Worm (Caenorhabditis elegans) whole organism, L1 larva: ENCODE results near the gene F26F4.8.

Experiments used
- C04F5.9 ChIP-seq: sonication (generic microtip); optimal IDR thresholded peaks from 2 replicates; lab custom pipeline; 2016; ENCODE audit warnings: missing genetic modification characterization, missing compliant biosample characterization
- C16A3.4 ChIP-seq: fragments of 150-350 bp; optimal IDR thresholded peaks from 2 replicates; lab custom pipeline; 2014; ENCODE audit warnings: missing biosample characterization, missing genetic modification characterization
- C34B4.2 ChIP-seq: sonication (generic microtip); optimal IDR thresholded peaks from 2 replicates; lab custom pipeline; 2017; ENCODE audit warnings: mild to moderate bottlenecking, missing genetic modification characterization, missing compliant biosample characterization
- F16B12.6 ChIP-seq: fragments of 150-350 bp; optimal IDR thresholded peaks from 2 replicates; lab custom pipeline; 2014; ENCODE audit warnings: missing biosample characterization, missing genetic modification characterization
- Y116A8C.19 ChIP-seq: sonication (generic microtip); optimal IDR thresholded peaks from 2 replicates; lab custom pipeline; 2016; ENCODE audit warnings: missing compliant biosample characterization, missing genetic modification characterization, borderline replicate concordance
- aha-1 ChIP-seq: fragments of 150-350 bp; optimal IDR thresholded peaks from 2 replicates; lab custom pipeline; 2014; ENCODE audit warnings: missing biosample characterization, missing genetic modification characterization
- alr-1 ChIP-seq: fragments of 200-800 bp; sonication (Bioruptor generic); optimal IDR thresholded peaks from 2 replicates; lab custom pipeline; 2018; ENCODE audit warnings: borderline replicate concordance, mild to moderate bottlenecking, missing genetic modification characterization, missing compliant biosample characterization
- blmp-1 ChIP-seq: fragments of 150-350 bp; optimal IDR thresholded peaks from 2 replicates; lab custom pipeline; 2014; ENCODE audit warnings: missing biosample characterization, missing genetic modification characterization
- ceh-8 ChIP-seq: fragments of 200-800 bp; sonication (Bioruptor generic); optimal IDR thresholded peaks from 2 replicates; lab custom pipeline; 2018; ENCODE audit warnings: mild to moderate bottlenecking, missing genetic modification characterization, moderate library complexity, missing compliant biosample characterization
- ceh-90 ChIP-seq: sonication (generic microtip); optimal IDR thresholded peaks from 2 replicates; lab custom pipeline; 2016; ENCODE audit warnings: missing genetic modification characterization, missing compliant biosample characterization
- ces-1 ChIP-seq: fragments of 150-350 bp; optimal IDR thresholded peaks from 2 replicates; lab custom pipeline; 2014; ENCODE audit warnings: missing biosample characterization, missing genetic modification reagents, missing genetic modification characterization
- dpl-1 ChIP-seq, 3 experiments: fragments of 150-350 bp in 2 of 3; sonication (generic microtip) in 1 of 3; optimal IDR thresholded peaks; 2 replicates each; lab custom pipeline; 2014 to 2017; ENCODE audit warnings: missing biosample characterization in 3 of 3, missing genetic modification characterization in 3 of 3, missing genetic modification reagents in 3 of 3
- dsc-1 ChIP-seq: sonication (generic microtip); optimal IDR thresholded peaks from 2 replicates; lab custom pipeline; 2016; ENCODE audit warnings: mild to moderate bottlenecking, missing genetic modification characterization, missing compliant biosample characterization
- egl-27 ChIP-seq, 2 experiments: fragments of 150-350 bp in 1 of 2; sonication (generic microtip); optimal IDR thresholded peaks; 3 replicates each; lab custom pipeline; 2017 to 2018; ENCODE audit warnings: missing biosample characterization in 2 of 2, missing genetic modification characterization in 2 of 2, missing genetic modification reagents in 2 of 2
- elt-3 ChIP-seq, 6 experiments: fragments of 150-350 bp in 1 of 6; sonication (generic microtip); optimal IDR thresholded peaks; 2 replicates each; lab custom pipeline; 2017 to 2018; ENCODE audit warnings: missing biosample characterization in 6 of 6, missing genetic modification characterization in 6 of 6, inconsistent platforms in 1 of 6
- fkh-10 ChIP-seq: sonication (generic microtip); optimal IDR thresholded peaks from 2 replicates; lab custom pipeline; 2017; ENCODE audit warnings: missing biosample characterization, missing genetic modification reagents, missing genetic modification characterization
- fos-1 ChIP-seq: fragments of 150-350 bp; optimal IDR thresholded peaks from 2 replicates; lab custom pipeline; 2014; ENCODE audit warnings: missing biosample characterization, missing genetic modification characterization
- grh-1 ChIP-seq: fragments of 200-800 bp; sonication (Bioruptor generic); IDR thresholded peaks from 2 replicates; pipeline ENCODE4 v1.3.6; 2022; ENCODE audit warnings: missing genetic modification reagents, missing genetic modification characterization, missing compliant biosample characterization
- hlh-17 ChIP-seq: fragments of 200-800 bp; sonication (Bioruptor generic); optimal IDR thresholded peaks from 2 replicates; lab custom pipeline; 2018; ENCODE audit warnings: missing genetic modification characterization, mild to moderate bottlenecking, missing compliant biosample characterization, moderate library complexity, borderline replicate concordance
- hpl-2 ChIP-seq: fragments of 150-350 bp; optimal IDR thresholded peaks from 2 replicates; lab custom pipeline; 2014; ENCODE audit warnings: missing biosample characterization, missing genetic modification reagents, missing genetic modification characterization
- irx-1 ChIP-seq: sonication (generic microtip); optimal IDR thresholded peaks from 2 replicates; lab custom pipeline; 2016; ENCODE audit warnings: missing genetic modification characterization, missing compliant biosample characterization
- jun-1 ChIP-seq: fragments of 150-350 bp; optimal IDR thresholded peaks from 2 replicates; lab custom pipeline; 2014; ENCODE audit warnings: missing biosample characterization, missing genetic modification reagents, missing genetic modification characterization
- lin-14 ChIP-seq: fragments of 200-800 bp; sonication (Bioruptor generic); optimal IDR thresholded peaks from 2 replicates; lab custom pipeline; 2018; ENCODE audit warnings: mild to moderate bottlenecking, missing genetic modification characterization, moderate library complexity, missing compliant biosample characterization
- lin-39 ChIP-seq: fragments of 150-350 bp; optimal IDR thresholded peaks from 2 replicates; lab custom pipeline; 2014; ENCODE audit warnings: missing biosample characterization, missing genetic modification reagents, missing genetic modification characterization
- lir-3 ChIP-seq: sonication (generic microtip); optimal IDR thresholded peaks from 2 replicates; lab custom pipeline; 2016; ENCODE audit warnings: mild to moderate bottlenecking, missing genetic modification characterization, moderate library complexity, missing compliant biosample characterization; ENCODE audit not compliant: poor library complexity
- lsy-2 ChIP-seq, 2 experiments: fragments of 150-350 bp; optimal IDR thresholded peaks; 2 replicates each; lab custom pipeline; 2014; ENCODE audit warnings: missing biosample characterization in 2 of 2, missing genetic modification characterization in 2 of 2
- mab-9 ChIP-seq: fragments of 200-800 bp; sonication (Bioruptor generic); IDR thresholded peaks from 2 replicates; pipeline ENCODE4 v1.3.6; 2022; ENCODE audit warnings: missing genetic modification reagents, missing genetic modification characterization, missing compliant biosample characterization
- mdl-1 ChIP-seq, 2 experiments: fragments of 150-350 bp; optimal IDR thresholded peaks; 2 replicates each; lab custom pipeline; 2014 to 2017; ENCODE audit warnings: missing biosample characterization in 2 of 2, missing genetic modification characterization in 2 of 2, inconsistent platforms in 1 of 2
- mef-2 ChIP-seq: fragments of 150-350 bp; optimal IDR thresholded peaks from 2 replicates; lab custom pipeline; 2014; ENCODE audit warnings: missing biosample characterization, missing genetic modification characterization
- nhr-11 ChIP-seq: fragments of 150-350 bp; optimal IDR thresholded peaks from 2 replicates; lab custom pipeline; 2014; ENCODE audit warnings: missing biosample characterization, missing genetic modification characterization
- nhr-19 ChIP-seq: fragments of 200-800 bp; sonication (Bioruptor generic); conservative IDR thresholded peaks from 2 replicates; pipeline ENCODE4 v1.3.6; 2022; ENCODE audit warnings: missing genetic modification characterization, missing compliant biosample characterization
- nhr-237 ChIP-seq: fragments of 150-350 bp; optimal IDR thresholded peaks from 2 replicates; lab custom pipeline; 2014; ENCODE audit warnings: missing biosample characterization, missing genetic modification characterization
- nhr-28 ChIP-seq: fragments of 150-350 bp; optimal IDR thresholded peaks from 2 replicates; lab custom pipeline; 2014; ENCODE audit warnings: missing biosample characterization, missing genetic modification characterization
- nhr-47 ChIP-seq: sonication (generic microtip); optimal IDR thresholded peaks from 2 replicates; lab custom pipeline; 2016; ENCODE audit warnings: mild to moderate bottlenecking, missing genetic modification characterization, moderate library complexity, missing compliant biosample characterization
- nhr-71 ChIP-seq: sonication (generic microtip); optimal IDR thresholded peaks from 2 replicates; lab custom pipeline; 2016; ENCODE audit warnings: mild to moderate bottlenecking, missing genetic modification characterization, moderate library complexity, missing compliant biosample characterization
- nhr-76 ChIP-seq: sonication (generic microtip); optimal IDR thresholded peaks from 2 replicates; lab custom pipeline; 2017; ENCODE audit warnings: missing biosample characterization, missing genetic modification characterization
- nhr-77 ChIP-seq: fragments of 150-350 bp; optimal IDR thresholded peaks from 2 replicates; lab custom pipeline; 2014; ENCODE audit warnings: missing biosample characterization, missing genetic modification characterization
- rnt-1 ChIP-seq: sonication (generic microtip); optimal IDR thresholded peaks from 2 replicates; lab custom pipeline; 2016; ENCODE audit warnings: mild to moderate bottlenecking, missing genetic modification characterization, moderate library complexity, missing compliant biosample characterization
- skn-1 ChIP-seq: fragments of 150-350 bp; optimal IDR thresholded peaks from 2 replicates; lab custom pipeline; 2014; ENCODE audit warnings: missing biosample characterization, missing genetic modification characterization
- snu-23 ChIP-seq: sonication (generic microtip); optimal IDR thresholded peaks from 2 replicates; lab custom pipeline; 2016; ENCODE audit warnings: missing genetic modification characterization, missing compliant biosample characterization
- sup-37 ChIP-seq: fragments of 200-800 bp; sonication (Bioruptor generic); optimal IDR thresholded peaks from 2 replicates; lab custom pipeline; 2018; ENCODE audit warnings: mild to moderate bottlenecking, missing genetic modification characterization, missing compliant biosample characterization
- tbx-2 ChIP-seq: sonication (generic microtip); optimal IDR thresholded peaks from 2 replicates; lab custom pipeline; 2016; ENCODE audit warnings: missing genetic modification characterization, missing compliant biosample characterization
- tlp-1 ChIP-seq: fragments of 150-350 bp; optimal IDR thresholded peaks from 2 replicates; lab custom pipeline; 2014; ENCODE audit warnings: missing biosample characterization, missing genetic modification characterization
- unc-130 ChIP-seq: fragments of 150-350 bp; optimal IDR thresholded peaks from 2 replicates; lab custom pipeline; 2017; ENCODE audit warnings: missing biosample characterization, missing genetic modification characterization, inconsistent platforms
- unc-62 ChIP-seq: fragments of 150-350 bp; optimal IDR thresholded peaks from 2 replicates; lab custom pipeline; 2014; ENCODE audit warnings: missing biosample characterization, missing genetic modification reagents, missing genetic modification characterization
- unc-86 ChIP-seq: sonication (generic microtip); optimal IDR thresholded peaks from 2 replicates; lab custom pipeline; 2016; ENCODE audit warnings: missing genetic modification characterization, missing compliant biosample characterization
- unc-98 ChIP-seq: fragments of 200-800 bp; sonication (Bioruptor generic); IDR thresholded peaks from 2 replicates; pipeline ENCODE4 v1.3.6; 2022; ENCODE audit warnings: missing genetic modification characterization, missing compliant biosample characterization
- vab-15 ChIP-seq: sonication (generic microtip); optimal IDR thresholded peaks from 2 replicates; lab custom pipeline; 2017; ENCODE audit warnings: missing genotype, mild to moderate bottlenecking, missing genetic modification characterization, missing compliant biosample characterization
- xbp-1 ChIP-seq: sonication (generic microtip); optimal IDR thresholded peaks from 2 replicates; lab custom pipeline; 2016; ENCODE audit warnings: missing genetic modification characterization, missing compliant biosample characterization
- zag-1 ChIP-seq: fragments of 150-350 bp; optimal IDR thresholded peaks from 2 replicates; lab custom pipeline; 2014; ENCODE audit warnings: missing biosample characterization, missing genetic modification characterization
- zip-4 ChIP-seq: fragments of 200-800 bp; sonication (Bioruptor generic); optimal IDR thresholded peaks from 2 replicates; lab custom pipeline; 2018; ENCODE audit warnings: mild to moderate bottlenecking, missing genetic modification characterization, moderate library complexity, missing compliant biosample characterization
- ztf-11 ChIP-seq, 2 experiments: sonication (generic microtip); optimal IDR thresholded peaks; 2 replicates each; lab custom pipeline; 2016 to 2017; ENCODE audit warnings: missing genetic modification characterization in 2 of 2, missing biosample characterization in 1 of 2, missing compliant biosample characterization in 1 of 2
- ztf-4 ChIP-seq: fragments of 150-350 bp; optimal IDR thresholded peaks from 2 replicates; lab custom pipeline; 2014; ENCODE audit warnings: missing biosample characterization, missing genetic modification characterization

F26F4.8 gene

ce11 chrIII:4912317-4912716 is 7.0 kb upstream of the F26F4.8 start, which contains the start of the genes F26F4.9 and cee-1:
F26F4.9 (minus strand) TSS chrIII:4912521.
cee-1 (plus strand) TSS chrIII:4912699.
- TF ChIP-seq nhr-76 (tag; lab: Kevin White, UChicago) (no peak), tlp-1 (tag; lab: Kevin White, UChicago) (no peak), fkh-10 (GFP tag; lab: Kevin White, UChicago) (no peak), sup-37 (no peak), unc-62 (GFP tag; lab: Kevin White, UChicago) (no peak), lir-3 (tag; lab: Kevin White, UChicago) (peak; percentile 93), ceh-90 (tag; lab: Kevin White, UChicago) (peak; percentile 90), nhr-47 (peak; percentile 82), grh-1 (GFP tag; lab: Robert Waterston, UW) (no peak), Y116A8C.19 (tag; lab: Kevin White, UChicago) (peak; percentile 73), ztf-4 (tag; lab: Kevin White, UChicago) (no peak), zag-1 (tag; lab: Kevin White, UChicago) (no peak), hlh-17 (GFP tag; lab: Kevin White, UChicago) (no peak), mef-2 (tag; lab: Kevin White, UChicago) (no peak), skn-1 (tag; lab: Kevin White, UChicago) (peak; percentile 22), nhr-71 (peak; percentile 84), dsc-1 (tag; lab: Kevin White, UChicago) (peak; percentile 84), jun-1 (no peak), F16B12.6 (tag; lab: Kevin White, UChicago) (peak; percentile 40), C16A3.4 (tag; lab: Kevin White, UChicago) (peak; percentile 35), lin-14 (peak; percentile 71), dpl-1 (GFP tag; optimal IDR thresholded peaks at IDR 0.05; lab: Kevin White, UChicago) (peak; percentile 61 to 76 (median 68)), C04F5.9 (tag; lab: Kevin White, UChicago) (peak; percentile 66), blmp-1 (peak; percentile 40), lsy-2 (tag; optimal IDR thresholded peaks at IDR 0.05; lab: Kevin White, UChicago) (peak; percentile 63 to 69), xbp-1 (tag; lab: Kevin White, UChicago) (peak; percentile 78), hpl-2 (GFP tag; lab: Kevin White, UChicago) (no peak), unc-98 (no peak), nhr-11 (no peak), ceh-8 (GFP tag; lab: Kevin White, UChicago) (no peak), irx-1 (peak; percentile 86), snu-23 (peak; percentile 75), nhr-19 (peak; percentile 66), ztf-11 (tag; optimal IDR thresholded peaks at IDR 0.05; lab: Kevin White, UChicago) (peak in 1 of 2 experiments; percentile 88), egl-27 (tag; optimal IDR thresholded peaks at IDR 0.05; lab: Kevin White, UChicago) (no peak), C34B4.2 (tag; lab: Kevin White, UChicago) (no peak), vab-15 (tag; lab: Kevin White, UChicago) (no peak), elt-3 (tag; optimal IDR thresholded peaks at IDR 0.05; lab: Kevin White, UChicago) (peak in 1 of 6 experiments; percentile 14), rnt-1 (tag; lab: Kevin White, UChicago) (peak; percentile 96), nhr-28 (tag; lab: Kevin White, UChicago) (no peak), nhr-77 (no peak), tbx-2 (tag; lab: Kevin White, UChicago) (peak; percentile 82), mab-9 (no peak; the same call in 1 of the 2 replicates), ces-1 (GFP tag; lab: Kevin White, UChicago) (no peak), zip-4 (GFP tag; lab: Kevin White, UChicago) (peak; percentile 8), mdl-1 (tag; optimal IDR thresholded peaks at IDR 0.05; lab: Kevin White, UChicago) (no peak), unc-86 (peak; percentile 32), lin-39 (tag; lab: Kevin White, UChicago) (no peak), nhr-237 (tag; lab: Kevin White, UChicago) (no peak), alr-1 (no peak), unc-130 (tag; lab: Kevin White, UChicago) (no peak), fos-1 (tag; lab: Kevin White, UChicago) (no peak), aha-1 (tag; lab: Kevin White, UChicago) (no peak)
